Worm (Caenorhabditis elegans): ENCODE measurements around the gene K11D12.7.

ce11 chrV:5069440-5069839 is 33.2 kb upstream of the K11D12.7 start, which contains the start of gene Y58A7A.1:
- no peak for TF ChIP-seq dao-5 (tag; optimal IDR thresholded peaks at IDR 0.05)
- TF ChIP-seq him-1 (tag; optimal IDR thresholded peaks at IDR 0.05) = no peak
